Fruit fly (Drosophila melanogaster) whole organism, embryonic: ENCODE measurements around the gene piwi.

ENCODE experiments used
- Abd-B ChIP-seq: fragments of 200-800 bp; sonication (Bioruptor generic); optimal IDR thresholded peaks from 2 replicates; lab custom pipeline; 2018; ENCODE audit warnings: missing biosample characterization, mild to moderate bottlenecking, missing genetic modification characterization, moderate library complexity
- Aef1 ChIP-seq: fragments of 200-800 bp; sonication (Bioruptor generic); IDR thresholded peaks from 3 replicates; pipeline ENCODE4 v1.3.6; 2022; ENCODE audit warnings: missing biosample characterization, missing genetic modification characterization
- Atf6 ChIP-seq: fragments of 200-800 bp; sonication (Bioruptor generic); IDR thresholded peaks from 2 replicates; pipeline ENCODE4 v1.3.6; 2022; ENCODE audit warnings: missing biosample characterization, missing genetic modification characterization
- Awh ChIP-seq: fragments of 200-800 bp; sonication (Bioruptor generic); IDR thresholded peaks from 2 replicates; pipeline ENCODE4, ENCODE4 v1.3.6; 2022; ENCODE audit warnings: missing biosample characterization, missing genetic modification characterization
- CG1024 ChIP-seq: fragments of 200-800 bp; sonication (Bioruptor generic); IDR thresholded peaks from 2 replicates; pipeline ENCODE4 v1.3.6; 2022; ENCODE audit warnings: missing biosample characterization, missing genetic modification characterization
- CG10959 ChIP-seq: fragments of 200-800 bp; sonication (Bioruptor generic); IDR thresholded peaks from 2 replicates; pipeline ENCODE4 v1.3.6; 2022; ENCODE audit warnings: missing biosample characterization, missing genetic modification characterization
- CG12299 ChIP-seq: fragments of 200-800 bp; sonication (Bioruptor generic); optimal IDR thresholded peaks from 2 replicates; lab custom pipeline; 2018; ENCODE audit warnings: missing biosample characterization, mild to moderate bottlenecking, missing genetic modification characterization
- CG12942 ChIP-seq: fragments of 200-800 bp; sonication (Bioruptor generic); optimal IDR thresholded peaks from 3 replicates; lab custom pipeline; 2016; ENCODE audit warnings: missing biosample characterization, missing genetic modification characterization
- CG13775 ChIP-seq: fragments of 200-800 bp; sonication (Bioruptor generic); optimal IDR thresholded peaks from 3 replicates; lab custom pipeline; 2017; ENCODE audit warnings: missing biosample characterization, mild to moderate bottlenecking, missing genetic modification characterization
- CG14014 ChIP-seq: fragments of 200-800 bp; sonication (Bioruptor generic); IDR thresholded peaks from 2 replicates; pipeline ENCODE4 v1.3.6; 2022; ENCODE audit warnings: missing biosample characterization, missing genetic modification characterization
- CG1529 ChIP-seq: fragments of 200-800 bp; sonication (Bioruptor generic); optimal IDR thresholded peaks from 3 replicates; lab custom pipeline; 2018; ENCODE audit warnings: missing biosample characterization, missing genetic modification characterization
- CG15514 ChIP-seq: fragments of 200-800 bp; sonication (Bioruptor generic); optimal IDR thresholded peaks from 3 replicates; lab custom pipeline; 2017; ENCODE audit warnings: missing biosample characterization, missing genetic modification characterization, mild to moderate bottlenecking, moderate library complexity, missing genetic modification reagents
- CG2120 ChIP-seq: fragments of 200-800 bp; sonication (Bioruptor generic); optimal IDR thresholded peaks from 3 replicates; lab custom pipeline; 2016; ENCODE audit warnings: missing biosample characterization, missing genetic modification characterization
- CG2712 ChIP-seq: fragments of 200-800 bp; optimal IDR thresholded peaks from 3 replicates; lab custom pipeline; 2019; ENCODE audit warnings: missing biosample characterization, mild to moderate bottlenecking, missing genetic modification characterization, moderate library complexity
- CG30020 ChIP-seq: fragments of 200-800 bp; optimal IDR thresholded peaks from 2 replicates; lab custom pipeline; 2019; ENCODE audit warnings: missing biosample characterization, mild to moderate bottlenecking, missing genetic modification characterization, moderate library complexity
- CG31224 ChIP-seq: fragments of 200-800 bp; sonication (Bioruptor generic); IDR thresholded peaks from 2 replicates; pipeline ENCODE4 v1.3.6; 2022; ENCODE audit warnings: missing biosample characterization, missing genetic modification characterization
- CG3407 ChIP-seq: fragments of 200-800 bp; sonication (Bioruptor generic); optimal IDR thresholded peaks from 2 replicates; lab custom pipeline; 2018; ENCODE audit warnings: missing biosample characterization, mild to moderate bottlenecking, missing genetic modification characterization
- CG3726 ChIP-seq: fragments of 200-800 bp; sonication (Bioruptor generic); IDR thresholded peaks from 3 replicates; pipeline ENCODE4, ENCODE4 v1.3.6; 2022; ENCODE audit warnings: missing biosample characterization, missing genetic modification characterization
- CG4328 ChIP-seq: fragments of 200-800 bp; sonication (Bioruptor generic); optimal IDR thresholded peaks from 3 replicates; lab custom pipeline; 2017; ENCODE audit warnings: missing biosample characterization, missing genetic modification reagents, missing genetic modification characterization
- CG4730 ChIP-seq: fragments of 200-800 bp; sonication (Bioruptor generic); IDR thresholded peaks from 2 replicates; pipeline ENCODE4 v1.3.6; 2022; ENCODE audit warnings: missing biosample characterization, missing genetic modification characterization
- CG5245 ChIP-seq: fragments of 200-800 bp; sonication (Bioruptor generic); optimal IDR thresholded peaks from 3 replicates; lab custom pipeline; 2016; ENCODE audit warnings: missing biosample characterization, missing genetic modification characterization
- CG7357 ChIP-seq: fragments of 200-800 bp; sonication (Bioruptor generic); IDR thresholded peaks from 3 replicates; pipeline ENCODE4 v1.3.6; 2022; ENCODE audit warnings: missing biosample characterization, missing genetic modification characterization
- CG8478 ChIP-seq: fragments of >200 bp; optimal IDR thresholded peaks from 2 replicates; lab custom pipeline; 2018
- CG9797 ChIP-seq: fragments of 200-800 bp; sonication (Bioruptor generic); optimal IDR thresholded peaks from 3 replicates; lab custom pipeline; 2018; ENCODE audit warnings: missing biosample characterization, mild to moderate bottlenecking, missing genetic modification characterization
- CG9876 ChIP-seq: fragments of 200-800 bp; sonication (Bioruptor generic); optimal IDR thresholded peaks from 2 replicates; lab custom pipeline; 2016; ENCODE audit warnings: missing biosample characterization, missing genetic modification characterization
- HHEX ChIP-seq: fragments of 200-800 bp; sonication (Bioruptor generic); optimal IDR thresholded peaks from 3 replicates; lab custom pipeline; 2017; ENCODE audit warnings: missing biosample characterization, mild to moderate bottlenecking, missing genetic modification characterization, missing genetic modification reagents
- NC2α ChIP-seq: fragments of 200-800 bp; sonication (Bioruptor generic); optimal IDR thresholded peaks from 2 replicates; lab custom pipeline; 2016; ENCODE audit warnings: missing biosample characterization, missing genetic modification characterization
- Rx ChIP-seq: fragments of 200-800 bp; sonication (Bioruptor generic); IDR thresholded peaks from 2 replicates; pipeline ENCODE4 v1.3.6; 2022; ENCODE audit warnings: missing biosample characterization, missing genetic modification characterization
- Xrp1 ChIP-seq: fragments of 200-800 bp; sonication (Bioruptor generic); IDR thresholded peaks from 2 replicates; pipeline ENCODE4 v1.3.6; 2022; ENCODE audit warnings: missing biosample characterization, missing genetic modification characterization
- al ChIP-seq: fragments of 200-800 bp; sonication (Bioruptor generic); IDR thresholded peaks from 2 replicates; pipeline ENCODE4 v1.3.6; 2022; ENCODE audit warnings: missing biosample characterization, missing genetic modification characterization
- br ChIP-seq: fragments of >200 bp; optimal IDR thresholded peaks from 2 replicates; lab custom pipeline; 2017
- cato ChIP-seq: fragments of 200-800 bp; sonication (Bioruptor generic); optimal IDR thresholded peaks from 2 replicates; lab custom pipeline; 2016; ENCODE audit warnings: missing biosample characterization, missing genetic modification characterization, borderline replicate concordance
- chinmo ChIP-seq: fragments of 200-800 bp; sonication (Bioruptor generic); IDR thresholded peaks from 4 replicates; pipeline ENCODE4 v1.3.6; 2022; ENCODE audit warnings: missing biosample characterization, missing genetic modification characterization; ENCODE audit not compliant: partially characterized antibody
- da ChIP-seq: fragments of 200-800 bp; sonication (Bioruptor generic); optimal IDR thresholded peaks from 2 replicates; lab custom pipeline; 2016; ENCODE audit warnings: missing biosample characterization, missing genetic modification characterization
- dm ChIP-seq: fragments of 200-800 bp; sonication (Bioruptor generic); optimal IDR thresholded peaks from 3 replicates; lab custom pipeline; 2016; ENCODE audit warnings: missing biosample characterization, missing genetic modification characterization
- exex ChIP-seq: fragments of 200-800 bp; sonication (Bioruptor generic); optimal IDR thresholded peaks from 4 replicates; lab custom pipeline; 2018; ENCODE audit warnings: missing biosample characterization, mild to moderate bottlenecking, missing genetic modification characterization, moderate library complexity
- gce ChIP-seq: fragments of 200-800 bp; sonication (Bioruptor generic); IDR thresholded peaks from 3 replicates; pipeline ENCODE4 v1.3.6; 2022; ENCODE audit warnings: missing biosample characterization, missing genetic modification characterization
- hb ChIP-seq: fragments of 200-800 bp; sonication (Bioruptor generic); IDR thresholded peaks from 3 replicates; pipeline ENCODE4 v1.3.6; 2022; ENCODE audit warnings: missing biosample characterization, missing genetic modification characterization; ENCODE audit not compliant: partially characterized antibody
- hkb ChIP-seq, 2 experiments: fragments of 200-800 bp in 1 of 2; fragments of >200 bp in 1 of 2; sonication (Bioruptor generic) in 1 of 2; IDR thresholded peaks in 1 of 2; optimal IDR thresholded peaks in 1 of 2; 2 replicates each; pipeline versions ENCODE4 v1.3.6 to Lab custom; 2017 to 2022; ENCODE audit warnings: missing biosample characterization in 1 of 2, missing genetic modification characterization in 1 of 2
- kay ChIP-seq: fragments of 200-800 bp; sonication (Bioruptor generic); optimal IDR thresholded peaks from 2 replicates; lab custom pipeline; 2016; ENCODE audit warnings: missing biosample characterization, missing genetic modification characterization
- lov ChIP-seq, 2 experiments: fragments of 200-800 bp in 1 of 2; fragments of >200 bp in 1 of 2; sonication (Bioruptor generic) in 1 of 2; IDR thresholded peaks in 1 of 2; optimal IDR thresholded peaks in 1 of 2; 2 replicates in 1 of 2; 3 replicates in 1 of 2; pipeline versions ENCODE4 v1.3.6 to Lab custom; 2017 to 2022; ENCODE audit warnings: missing biosample characterization in 1 of 2, missing genetic modification characterization in 1 of 2
- p53 ChIP-seq: fragments of 200-800 bp; sonication (Bioruptor generic); optimal IDR thresholded peaks from 2 replicates; lab custom pipeline; 2016; ENCODE audit warnings: missing biosample characterization, missing genetic modification characterization
- pan ChIP-seq, 4 experiments: fragments of >200 bp in 3 of 4; fragments of 200-800 bp in 1 of 4; sonication (Bioruptor generic) in 1 of 4; optimal IDR thresholded peaks in 3 of 4; IDR thresholded peaks in 1 of 4; 2 replicates each; pipeline versions ENCODE4 v1.3.6 to Lab custom; 2017 to 2022; ENCODE audit warnings: missing biosample characterization in 2 of 4, missing genetic modification characterization in 2 of 4, mixed read lengths in 1 of 4
- peb ChIP-seq: fragments of 200-800 bp; sonication (Bioruptor generic); IDR thresholded peaks from 2 replicates; pipeline ENCODE4 v1.3.6; 2022; ENCODE audit warnings: missing biosample characterization, missing genetic modification characterization
- pho ChIP-seq: fragments of 200-800 bp; sonication (Bioruptor generic); optimal IDR thresholded peaks from 2 replicates; lab custom pipeline; 2016; ENCODE audit warnings: missing biosample characterization, missing genetic modification characterization
- phol ChIP-seq: fragments of 200-800 bp; sonication (Bioruptor generic); optimal IDR thresholded peaks from 3 replicates; lab custom pipeline; 2018; ENCODE audit warnings: missing biosample characterization, mild to moderate bottlenecking, missing genetic modification characterization, moderate library complexity
- schlank ChIP-seq: fragments of 200-800 bp; sonication (Bioruptor generic); optimal IDR thresholded peaks from 2 replicates; lab custom pipeline; 2018; ENCODE audit warnings: missing biosample characterization, mild to moderate bottlenecking, missing genetic modification characterization
- sna ChIP-seq: fragments of 200-800 bp; sonication (Bioruptor generic); IDR thresholded peaks from 2 replicates; pipeline ENCODE4 v1.3.6; 2022; ENCODE audit warnings: missing biosample characterization, missing genetic modification characterization; ENCODE audit not compliant: partially characterized antibody
- ssp ChIP-seq: fragments of 200-800 bp; sonication (Bioruptor generic); IDR thresholded peaks from 2 replicates; pipeline ENCODE4 v1.3.6; 2022; ENCODE audit warnings: missing biosample characterization, missing genetic modification characterization
- vfl ChIP-seq: fragments of 200-800 bp; sonication (Bioruptor generic); optimal IDR thresholded peaks from 2 replicates; lab custom pipeline; 2016; ENCODE audit warnings: missing biosample characterization, missing genetic modification characterization

The piwi gene

dm6 chr2L:10967257-10968008 is 19.8 kb downstream of the piwi start (continued):
- TF ChIP-seq da (no peak), CG5245 (no peak), CG1529 (GFP tag; lab: Kevin White, UChicago) (no peak), CG10959 (no peak), CG8478 (lab: Kevin White, UChicago) (no peak), gce (GFP tag; lab: Robert Waterston, UW) (no peak), CG3726 (GFP tag; lab: Robert Waterston, UW) (no peak), lov (optimal IDR thresholded peaks at IDR 0.05; lab: Kevin White, UChicago) (no peak), lov (GFP tag; IDR thresholded peaks at IDR 0.05; lab: Robert Waterston, UW) (no peak), vfl (GFP tag; lab: Kevin White, UChicago) (no peak), ssp (GFP tag; lab: Robert Waterston, UW) (no peak), dm (peak; percentile 66), exex (tag; lab: Kevin White, UChicago) (peak; percentile 40), al (no peak), CG2712 (tag; lab: Kevin White, UChicago) (peak; percentile 25), HHEX (GFP tag; lab: Kevin White, UChicago) (no peak), CG3407 (no peak), CG30020 (no peak), cato (GFP tag; lab: Kevin White, UChicago) (no peak), kay (GFP tag; lab: Kevin White, UChicago) (no peak), sna (GFP tag; lab: Robert Waterston, UW) (no peak), pho (GFP tag; lab: Kevin White, UChicago) (no peak), br (lab: Kevin White, UChicago) (no peak), hkb (optimal IDR thresholded peaks at IDR 0.05; lab: Kevin White, UChicago) (no peak), hkb (GFP tag; IDR thresholded peaks at IDR 0.05; lab: Robert Waterston, UW) (no peak), CG1024 (GFP tag; lab: Robert Waterston, UW) (no peak), peb (GFP tag; lab: Robert Waterston, UW) (no peak), CG14014 (GFP tag; lab: Robert Waterston, UW) (no peak), schlank (tag; lab: Kevin White, UChicago) (no peak), hb (GFP tag; lab: Robert Waterston, UW) (peak; percentile 47; the same call in 1 of the 3 replicates), CG9876 (no peak), CG15514 (GFP tag; lab: Kevin White, UChicago) (peak; percentile 5), CG31224 (no peak), CG12942 (GFP tag; lab: Kevin White, UChicago) (no peak), NC2α (peak; percentile 6), Abd-B (GFP tag; lab: Kevin White, UChicago) (no peak), Rx (no peak), Aef1 (GFP tag; lab: Robert Waterston, UW) (no peak), CG9797 (GFP tag; lab: Kevin White, UChicago) (no peak), CG4730 (GFP tag; lab: Robert Waterston, UW) (no peak), CG7357 (GFP tag; lab: Robert Waterston, UW) (no peak), CG13775 (no peak), p53 (GFP tag; lab: Kevin White, UChicago) (no peak), pan (optimal IDR thresholded peaks at IDR 0.05; lab: Kevin White, UChicago) (no peak), pan (GFP tag; optimal IDR thresholded peaks at IDR 0.05 in 1 of 2, IDR thresholded peaks at IDR 0.05 in 1 of 2) (no peak), CG4328 (GFP tag; lab: Kevin White, UChicago) (no peak), CG12299 (tag; lab: Kevin White, UChicago) (peak; percentile 20), chinmo (GFP tag; lab: Robert Waterston, UW) (peak; percentile 57; the same call in 2 of the 4 replicates), CG2120 (GFP tag; lab: Kevin White, UChicago) (peak; percentile 8), Xrp1 (GFP tag; lab: Robert Waterston, UW) (no peak), Atf6 (GFP tag; lab: Robert Waterston, UW) (no peak), phol (tag; lab: Kevin White, UChicago) (no peak), Awh (GFP tag; lab: Robert Waterston, UW) (peak; percentile 49)
